Fruit fly (Drosophila melanogaster) whole organism, embryonic: ENCODE results near the gene KdelR.
A peak's percentile ranks its signal among the peaks of the same experiment; 100 is the strongest.

Experiments used
- Adf1 ChIP-seq: fragments of 200-800 bp; sonication (Bioruptor generic); IDR thresholded peaks from 2 replicates; pipeline ENCODE4 v1.3.6; 2022; ENCODE audit warnings: missing biosample characterization, missing genetic modification characterization
- BtbVII ChIP-seq: fragments of 200-800 bp; sonication (Bioruptor generic); optimal IDR thresholded peaks from 3 replicates; lab custom pipeline; 2017; ENCODE audit warnings: missing biosample characterization, mild to moderate bottlenecking, missing genetic modification characterization
- CG11247 ChIP-seq: fragments of 200-800 bp; sonication (Bioruptor generic); IDR thresholded peaks from 2 replicates; pipeline ENCODE4 v1.3.6; 2022; ENCODE audit warnings: missing biosample characterization, missing genetic modification characterization
- CG11456 ChIP-seq: fragments of 200-800 bp; sonication (Bioruptor generic); IDR thresholded peaks from 3 replicates; pipeline ENCODE4 v1.3.6; 2022; ENCODE audit warnings: missing biosample characterization, missing genetic modification characterization
- CG11696 ChIP-seq: fragments of 200-800 bp; sonication (Bioruptor generic); IDR thresholded peaks from 2 replicates; pipeline ENCODE4 v1.3.6; 2022; ENCODE audit warnings: missing biosample characterization, missing genetic modification characterization
- CG12391 ChIP-seq: fragments of 200-800 bp; sonication (Bioruptor generic); optimal IDR thresholded peaks from 3 replicates; lab custom pipeline; 2018; ENCODE audit warnings: missing biosample characterization, mild to moderate bottlenecking, missing genetic modification characterization, moderate library complexity
- CG13894 ChIP-seq: fragments of 200-800 bp; sonication (Bioruptor generic); optimal IDR thresholded peaks from 3 replicates; lab custom pipeline; 2018; ENCODE audit warnings: missing biosample characterization, mild to moderate bottlenecking, missing genetic modification characterization, moderate library complexity
- CG15073 ChIP-seq: fragments of 200-800 bp; sonication (Bioruptor generic); optimal IDR thresholded peaks from 2 replicates; lab custom pipeline; 2016; ENCODE audit warnings: missing biosample characterization, missing genetic modification characterization
- CG1602 ChIP-seq: fragments of 200-800 bp; sonication (Bioruptor generic); optimal IDR thresholded peaks from 3 replicates; lab custom pipeline; 2016; ENCODE audit warnings: missing biosample characterization, missing genetic modification characterization
- CG18262 ChIP-seq: fragments of 200-800 bp; optimal IDR thresholded peaks from 3 replicates; lab custom pipeline; 2019; ENCODE audit warnings: missing biosample characterization, mild to moderate bottlenecking, missing genetic modification characterization, moderate library complexity
- CG1832 ChIP-seq: fragments of 200-800 bp; sonication (Bioruptor generic); optimal IDR thresholded peaks from 2 replicates; lab custom pipeline; 2017; ENCODE audit warnings: missing biosample characterization, mild to moderate bottlenecking, missing genetic modification characterization, inconsistent platforms
- CG2199 ChIP-seq: fragments of 200-800 bp; sonication (Bioruptor generic); IDR thresholded peaks from 3 replicates; pipeline ENCODE4 v1.3.6; 2022; ENCODE audit warnings: missing biosample characterization, missing genetic modification characterization
- CG31441 ChIP-seq: fragments of 200-800 bp; sonication (Bioruptor generic); IDR thresholded peaks from 2 replicates; pipeline ENCODE4 v1.3.6; 2022; ENCODE audit warnings: missing biosample characterization, missing genetic modification characterization
- CG32767 ChIP-seq: fragments of 200-800 bp; sonication (Bioruptor generic); IDR thresholded peaks from 2 replicates; pipeline ENCODE4 v1.3.6; 2022; ENCODE audit warnings: missing biosample characterization, missing genetic modification characterization
- CG5245 ChIP-seq: fragments of 200-800 bp; sonication (Bioruptor generic); optimal IDR thresholded peaks from 3 replicates; lab custom pipeline; 2016; ENCODE audit warnings: missing biosample characterization, missing genetic modification characterization
- CG6689 ChIP-seq: fragments of 200-800 bp; sonication (Bioruptor generic); IDR thresholded peaks from 2 replicates; pipeline ENCODE4 v1.3.6; 2022; ENCODE audit warnings: missing biosample characterization, missing genetic modification characterization
- CG6854 ChIP-seq: fragments of 200-800 bp; sonication (Bioruptor generic); optimal IDR thresholded peaks from 3 replicates; lab custom pipeline; 2017; ENCODE audit warnings: missing biosample characterization, mild to moderate bottlenecking, missing genetic modification characterization
- CG7987 ChIP-seq: fragments of 200-800 bp; sonication (Bioruptor generic); optimal IDR thresholded peaks from 2 replicates; lab custom pipeline; 2018; ENCODE audit warnings: missing biosample characterization, mild to moderate bottlenecking, missing genetic modification characterization, moderate library complexity
- Dbx ChIP-seq: fragments of 200-800 bp; sonication (Bioruptor generic); IDR thresholded peaks from 3 replicates; pipeline ENCODE4 v1.3.6; 2022; ENCODE audit warnings: missing biosample characterization, missing genetic modification characterization
- Dip2 ChIP-seq: fragments of 200-800 bp; sonication (Bioruptor generic); IDR thresholded peaks from 2 replicates; pipeline ENCODE4 v1.3.6; 2022; ENCODE audit warnings: missing biosample characterization, missing genetic modification characterization
- Doc3 ChIP-seq: fragments of 200-800 bp; sonication (Bioruptor generic); IDR thresholded peaks from 3 replicates; pipeline ENCODE4 v1.3.6; 2022; ENCODE audit warnings: missing biosample characterization, missing genetic modification characterization; ENCODE audit not compliant: partially characterized antibody
- Dref ChIP-seq: fragments of 200-800 bp; sonication (Bioruptor generic); IDR thresholded peaks from 2 replicates; pipeline ENCODE4 v1.3.6; 2022; ENCODE audit warnings: missing biosample characterization, missing genetic modification characterization
- Ets65A ChIP-seq: fragments of 200-800 bp; sonication (Bioruptor generic); peaks from one replicate; lab custom pipeline; 2016; ENCODE audit warnings: missing biosample characterization, missing genetic modification characterization
- Fer2 ChIP-seq: fragments of 200-800 bp; sonication (Bioruptor generic); optimal IDR thresholded peaks from 2 replicates; lab custom pipeline; 2018; ENCODE audit warnings: missing biosample characterization, mild to moderate bottlenecking, missing genetic modification characterization, moderate library complexity
- Hey ChIP-seq: fragments of 200-800 bp; sonication (Bioruptor generic); optimal IDR thresholded peaks from 3 replicates; lab custom pipeline; 2018; ENCODE audit warnings: missing biosample characterization, mild to moderate bottlenecking, missing genetic modification characterization
- Lhr ChIP-seq: fragments of 200-800 bp; sonication (Bioruptor generic); optimal IDR thresholded peaks from 3 replicates; lab custom pipeline; 2017; ENCODE audit warnings: mild to moderate bottlenecking, missing biosample characterization, missing genetic modification reagents, missing genetic modification characterization
- MESR4 ChIP-seq: fragments of 200-800 bp; sonication (Bioruptor generic); optimal IDR thresholded peaks from 2 replicates; lab custom pipeline; 2018; ENCODE audit warnings: missing biosample characterization, mild to moderate bottlenecking, missing genetic modification characterization, moderate library complexity
- Stat92E ChIP-seq, 3 experiments: fragments of >200 bp in 2 of 3; fragments of 200-800 bp in 1 of 3; sonication (Bioruptor generic) in 1 of 3; optimal IDR thresholded peaks; 2 replicates each; lab custom pipeline; 2017 to 2019; ENCODE audit warnings: missing biosample characterization in 3 of 3, missing genetic modification characterization in 3 of 3, mild to moderate bottlenecking in 1 of 3, moderate library complexity in 1 of 3
- abd-A ChIP-seq: fragments of 200-800 bp; sonication (Bioruptor generic); optimal IDR thresholded peaks from 3 replicates; lab custom pipeline; 2019; ENCODE audit warnings: missing biosample characterization, mild to moderate bottlenecking, missing genetic modification characterization, moderate library complexity
- ase ChIP-seq: fragments of 200-800 bp; sonication (Bioruptor generic); IDR thresholded peaks from 3 replicates; pipeline ENCODE4 v1.3.6; 2022; ENCODE audit warnings: missing biosample characterization, missing genetic modification characterization
- ash1 ChIP-seq: fragments of 200-800 bp; sonication (Bioruptor generic); optimal IDR thresholded peaks from 2 replicates; lab custom pipeline; 2018; ENCODE audit warnings: missing biosample characterization, mild to moderate bottlenecking, missing genetic modification characterization
- bsh ChIP-seq, 2 experiments: fragments of 200-800 bp; sonication (Bioruptor generic); optimal IDR thresholded peaks; 2 replicates each; lab custom pipeline; 2017 to 2018; ENCODE audit warnings: mild to moderate bottlenecking in 2 of 2, missing biosample characterization in 2 of 2, missing genetic modification characterization in 2 of 2, moderate library complexity in 1 of 2
- crp ChIP-seq, 2 experiments: fragments of 200-800 bp; sonication (Bioruptor generic); optimal IDR thresholded peaks; 2 replicates in 1 of 2; 3 replicates in 1 of 2; lab custom pipeline; 2017; ENCODE audit warnings: missing biosample characterization in 2 of 2, missing genetic modification characterization in 2 of 2, mild to moderate bottlenecking in 1 of 2, moderate library complexity in 1 of 2
- dm ChIP-seq: fragments of 200-800 bp; sonication (Bioruptor generic); optimal IDR thresholded peaks from 3 replicates; lab custom pipeline; 2016; ENCODE audit warnings: missing biosample characterization, missing genetic modification characterization
- dmrt11E ChIP-seq: fragments of 200-800 bp; sonication (Bioruptor generic); optimal IDR thresholded peaks from 3 replicates; lab custom pipeline; 2018; ENCODE audit warnings: missing biosample characterization, mild to moderate bottlenecking, missing genetic modification characterization, moderate library complexity
- dysf ChIP-seq: fragments of 200-800 bp; sonication (Bioruptor generic); IDR thresholded peaks from 3 replicates; pipeline ENCODE4 v1.3.6; 2022; ENCODE audit warnings: missing biosample characterization, missing genetic modification characterization
- eve ChIP-seq, 2 experiments: fragments of >200 bp; optimal IDR thresholded peaks; 2 replicates each; lab custom pipeline; 2017; ENCODE audit warnings: missing biosample characterization in 2 of 2, missing genetic modification characterization in 2 of 2
- gcm ChIP-seq: fragments of 200-800 bp; sonication (Bioruptor generic); optimal IDR thresholded peaks from 2 replicates; lab custom pipeline; 2019; ENCODE audit warnings: missing biosample characterization, mild to moderate bottlenecking, missing genetic modification characterization, moderate library complexity
- h ChIP-seq: fragments of >200 bp; optimal IDR thresholded peaks from 2 replicates; lab custom pipeline; 2017
- jumu ChIP-seq: fragments of 200-800 bp; sonication (Bioruptor generic); optimal IDR thresholded peaks from 3 replicates; lab custom pipeline; 2016; ENCODE audit warnings: missing biosample characterization, missing genetic modification characterization
- lov ChIP-seq, 2 experiments: fragments of 200-800 bp in 1 of 2; fragments of >200 bp in 1 of 2; sonication (Bioruptor generic) in 1 of 2; IDR thresholded peaks in 1 of 2; optimal IDR thresholded peaks in 1 of 2; 2 replicates in 1 of 2; 3 replicates in 1 of 2; pipeline versions ENCODE4 v1.3.6 to Lab custom; 2017 to 2022; ENCODE audit warnings: missing biosample characterization in 1 of 2, missing genetic modification characterization in 1 of 2
- pan ChIP-seq, 4 experiments: fragments of >200 bp in 3 of 4; fragments of 200-800 bp in 1 of 4; sonication (Bioruptor generic) in 1 of 4; optimal IDR thresholded peaks in 3 of 4; IDR thresholded peaks in 1 of 4; 2 replicates each; pipeline versions ENCODE4 v1.3.6 to Lab custom; 2017 to 2022; ENCODE audit warnings: missing biosample characterization in 2 of 4, missing genetic modification characterization in 2 of 4, mixed read lengths in 1 of 4
- run ChIP-seq: fragments of 200-800 bp; sonication (Bioruptor generic); optimal IDR thresholded peaks from 3 replicates; lab custom pipeline; 2018; ENCODE audit warnings: missing biosample characterization, mild to moderate bottlenecking, missing genetic modification characterization
- shn ChIP-seq: fragments of 200-800 bp; sonication (Bioruptor generic); optimal IDR thresholded peaks from 3 replicates; lab custom pipeline; 2016; ENCODE audit warnings: missing biosample characterization, missing genetic modification characterization
- sisA ChIP-seq: fragments of 200-800 bp; sonication (Bioruptor generic); IDR thresholded peaks from 2 replicates; pipeline ENCODE4 v1.3.6; 2022; ENCODE audit warnings: missing biosample characterization, missing genetic modification characterization
- slbo ChIP-seq: fragments of 200-800 bp; sonication (Bioruptor generic); IDR thresholded peaks from 2 replicates; pipeline ENCODE4 v1.3.6; 2022; ENCODE audit warnings: missing biosample characterization, missing genetic modification characterization
- unc-4 ChIP-seq: fragments of 200-800 bp; sonication (Bioruptor generic); IDR thresholded peaks from 2 replicates; pipeline ENCODE4 v1.3.6; 2022; ENCODE audit warnings: missing biosample characterization, missing genetic modification characterization; ENCODE audit not compliant: partially characterized antibody
- vvl ChIP-seq: fragments of 200-800 bp; sonication (Bioruptor generic); IDR thresholded peaks from 2 replicates; pipeline ENCODE4 v1.3.6; 2022; ENCODE audit warnings: missing biosample characterization, missing genetic modification characterization
- zf30C ChIP-seq: fragments of 200-800 bp; sonication (Bioruptor generic); optimal IDR thresholded peaks from 3 replicates; lab custom pipeline; 2018; ENCODE audit warnings: missing biosample characterization, mild to moderate bottlenecking, missing genetic modification characterization

The KdelR gene

DNA sequence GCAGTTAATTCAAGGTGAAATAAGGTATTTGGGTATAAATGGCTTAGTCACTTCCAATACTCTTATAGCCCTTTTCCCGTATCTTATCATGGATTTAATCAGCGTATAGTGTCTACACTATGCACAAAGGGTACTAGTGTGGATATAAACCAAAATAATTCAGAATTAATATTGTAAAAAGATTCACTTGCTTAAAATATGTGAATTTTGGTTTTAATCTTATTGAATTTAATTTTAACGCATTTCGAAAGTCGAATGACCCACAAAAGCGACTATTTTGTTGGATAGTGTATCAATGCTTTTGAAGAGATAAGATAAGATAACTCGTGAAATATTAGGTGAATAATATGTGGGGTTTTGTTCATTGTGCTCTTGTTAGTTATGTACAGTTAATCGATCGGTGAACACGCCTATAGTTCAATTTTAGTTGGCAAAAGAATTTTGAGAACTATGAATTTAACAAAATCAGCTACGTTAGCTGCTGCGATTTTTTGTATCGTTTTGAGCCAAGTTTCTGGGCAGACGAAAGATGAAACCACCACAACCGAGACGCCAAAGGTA, 44.7 kb upstream of the KdelR start, which contains the start of gene CG5096 (continued):
- no peak for TF ChIP-seq CG1832
- TF ChIP-seq CG15073 (GFP tag; lab: Kevin White, UChicago), result peak; percentile 16
- TF ChIP-seq h, result no peak
- TF ChIP-seq lov (optimal IDR thresholded peaks at IDR 0.05; lab: Kevin White, UChicago), result no peak
- TF ChIP-seq lov (GFP tag; IDR thresholded peaks at IDR 0.05; lab: Robert Waterston, UW), result peak; percentile 67; the same call in 1 of the 3 replicates
- TF ChIP-seq CG31441 (GFP tag; lab: Robert Waterston, UW), result peak; percentile 87
- TF ChIP-seq CG2199 (GFP tag; lab: Robert Waterston, UW), result peak; percentile 70; the same call in 1 of the 3 replicates
- peak; percentile 87 for TF ChIP-seq CG18262 (tag; lab: Kevin White, UChicago)
- peak; percentile 53 for TF ChIP-seq jumu
- TF ChIP-seq CG13894 (tag; lab: Kevin White, UChicago), result peak; percentile 96
- peak; percentile 77; the same call in 2 of the 3 replicates for TF ChIP-seq ase (GFP tag; lab: Robert Waterston, UW)
- peak in 1 of 2 experiments; percentile 37 for TF ChIP-seq crp (GFP tag; optimal IDR thresholded peaks at IDR 0.05; lab: Kevin White, UChicago)
- TF ChIP-seq BtbVII (GFP tag; lab: Kevin White, UChicago), result peak; percentile 90
- no peak for TF ChIP-seq Hey (tag; lab: Kevin White, UChicago)
- TF ChIP-seq CG5245 (GFP tag; lab: Kevin White, UChicago), result peak; percentile 66
- peak; percentile 76 for TF ChIP-seq Adf1
- no peak for TF ChIP-seq Lhr
- peak; percentile 89 for TF ChIP-seq CG6854 (GFP tag; lab: Kevin White, UChicago)
- TF ChIP-seq dmrt11E (tag; lab: Kevin White, UChicago), result peak; percentile 49
- TF ChIP-seq CG1602 (GFP tag; lab: Kevin White, UChicago), result peak; percentile 76
- peak; percentile 26 for TF ChIP-seq MESR4 (GFP tag; lab: Kevin White, UChicago)
- TF ChIP-seq CG12391 (tag; lab: Kevin White, UChicago), result peak; percentile 91
- TF ChIP-seq CG7987 (GFP tag; lab: Kevin White, UChicago), result peak; percentile 80
- TF ChIP-seq bsh (GFP tag; optimal IDR thresholded peaks at IDR 0.05; lab: Kevin White, UChicago), result peak in 1 of 2 experiments; percentile 90
- TF ChIP-seq Dip2 (GFP tag; lab: Robert Waterston, UW), result no peak
- TF ChIP-seq CG11456 (GFP tag; lab: Robert Waterston, UW), result peak; percentile 87
- TF ChIP-seq Fer2, result peak; percentile 84
- TF ChIP-seq Dref (GFP tag; lab: Robert Waterston, UW), result no peak
- no peak for TF ChIP-seq Stat92E (GFP tag; optimal IDR thresholded peaks at IDR 0.05; lab: Kevin White, UChicago)
- peak; percentile 94 for TF ChIP-seq vvl (GFP tag; lab: Robert Waterston, UW)
- peak in 1 of 2 experiments; percentile 78 for TF ChIP-seq eve (GFP tag; optimal IDR thresholded peaks at IDR 0.05; lab: Kevin White, UChicago)
- TF ChIP-seq Doc3 (GFP tag; lab: Robert Waterston, UW), result no peak
- no peak for TF ChIP-seq zf30C (GFP tag; lab: Kevin White, UChicago)
- TF ChIP-seq CG11247, result no peak; the same call in 1 of the 2 replicates
- peak; percentile 72; the same call in 1 of the 2 replicates for TF ChIP-seq sisA
- no peak for TF ChIP-seq abd-A
- peak; percentile 18 for TF ChIP-seq shn (GFP tag; lab: Kevin White, UChicago)
- peak; percentile 91 for TF ChIP-seq slbo (GFP tag; lab: Robert Waterston, UW)
- TF ChIP-seq CG32767 (GFP tag; lab: Robert Waterston, UW), result peak; percentile 82
- peak; percentile 55 for TF ChIP-seq dm
- TF ChIP-seq dysf (GFP tag; lab: Robert Waterston, UW), result peak; percentile 90
- TF ChIP-seq Dbx (GFP tag; lab: Robert Waterston, UW), result peak; percentile 94
- TF ChIP-seq Ets65A (GFP tag; lab: Kevin White, UChicago), result peak; percentile 51
- peak; percentile 75 for TF ChIP-seq CG11696 (GFP tag; lab: Robert Waterston, UW)
- TF ChIP-seq gcm (GFP tag; lab: Kevin White, UChicago), result peak; percentile 87
- TF ChIP-seq run (tag; lab: Kevin White, UChicago), result peak; percentile 83
- TF ChIP-seq CG6689 (GFP tag; lab: Robert Waterston, UW), result peak; percentile 89
- TF ChIP-seq ash1 (GFP tag; lab: Kevin White, UChicago), result peak; percentile 82
- TF ChIP-seq unc-4 (GFP tag; lab: Robert Waterston, UW), result no peak
- no peak for TF ChIP-seq pan (optimal IDR thresholded peaks at IDR 0.05; lab: Kevin White, UChicago)
- peak in 1 of 2 experiments; percentile 91 for TF ChIP-seq pan (GFP tag; optimal IDR thresholded peaks at IDR 0.05 in 1 of 2, IDR thresholded peaks at IDR 0.05 in 1 of 2)
